Worm (Caenorhabditis elegans) whole organism, L1 larva: ENCODE measurements around the gene srv-9.

Source experiments
- tbx-2 ChIP-seq: sonication (generic microtip); optimal IDR thresholded peaks from 2 replicates; lab custom pipeline; 2016; ENCODE audit warnings: missing genetic modification characterization, missing compliant biosample characterization
- zag-1 ChIP-seq: fragments of 150-350 bp; optimal IDR thresholded peaks from 2 replicates; lab custom pipeline; 2014; ENCODE audit warnings: missing biosample characterization, missing genetic modification characterization
- ztf-4 ChIP-seq: fragments of 150-350 bp; optimal IDR thresholded peaks from 2 replicates; lab custom pipeline; 2014; ENCODE audit warnings: missing biosample characterization, missing genetic modification characterization

DNA sequence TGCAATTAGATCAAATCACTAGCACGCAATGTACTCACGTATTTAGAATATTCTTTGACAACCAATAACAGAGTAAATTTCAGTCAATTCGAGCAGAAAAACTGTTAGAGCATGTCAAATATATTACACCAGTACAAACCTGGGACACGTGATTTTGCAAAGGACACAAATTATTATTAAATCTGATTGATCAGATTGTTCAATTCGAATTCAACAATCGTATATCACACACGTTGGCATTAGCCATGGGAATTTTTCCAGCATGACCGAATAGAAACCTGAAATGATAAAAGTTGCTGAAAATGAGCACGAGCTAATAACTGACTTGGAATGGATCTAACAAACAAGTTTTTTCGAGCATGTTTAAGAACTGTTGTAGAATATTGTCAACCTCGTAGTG is at the start of gene srv-9:
- TF ChIP-seq tbx-2: no peak
- no peak for TF ChIP-seq zag-1 (tag; lab: Kevin White, UChicago)
- no peak for TF ChIP-seq ztf-4 (tag; lab: Kevin White, UChicago)
